Worm (Caenorhabditis elegans) whole organism, young adult: ENCODE measurements around the gene fkb-3.

Source experiments
- B0261.1 ChIP-seq: sonication (generic microtip); optimal IDR thresholded peaks from 2 replicates; lab custom pipeline; 2016; ENCODE audit warnings: mild to moderate bottlenecking, missing genetic modification characterization, moderate library complexity, missing compliant biosample characterization
- C06A6.2 ChIP-seq: fragments of 200-800 bp; sonication (Bioruptor generic); conservative IDR thresholded peaks from 2 replicates; pipeline ENCODE4 v1.3.6; 2022; ENCODE audit warnings: missing genetic modification characterization, missing compliant biosample characterization
- C17E4.6 ChIP-seq: fragments of 200-800 bp; sonication (Bioruptor generic); IDR thresholded peaks from 2 replicates; pipeline ENCODE4 v1.3.6; 2022; ENCODE audit warnings: missing genetic modification reagents, missing genetic modification characterization, missing compliant biosample characterization
- D2030.7 ChIP-seq: fragments of 200-800 bp; sonication (Bioruptor generic); IDR thresholded peaks from 2 replicates; pipeline ENCODE4 v1.3.6; 2022; ENCODE audit warnings: missing genetic modification reagents, missing genetic modification characterization, missing compliant biosample characterization
- F10E7.11 ChIP-seq: sonication (generic microtip); optimal IDR thresholded peaks from 2 replicates; lab custom pipeline; 2017; ENCODE audit warnings: mild to moderate bottlenecking, missing genetic modification characterization, moderate library complexity, missing compliant biosample characterization
- F33H1.4 ChIP-seq: fragments of 200-800 bp; sonication (Bioruptor generic); IDR thresholded peaks from 2 replicates; pipeline ENCODE4 v1.3.6; 2022; ENCODE audit warnings: missing genetic modification reagents, missing genetic modification characterization, missing compliant biosample characterization
- F39B2.1 ChIP-seq: fragments of 200-800 bp; sonication (Bioruptor generic); IDR thresholded peaks from 2 replicates; pipeline ENCODE4 v1.3.6; 2022; ENCODE audit warnings: missing genetic modification reagents, missing genetic modification characterization, missing compliant biosample characterization
- F52B5.7 ChIP-seq: sonication (generic microtip); optimal IDR thresholded peaks from 2 replicates; lab custom pipeline; 2016; ENCODE audit warnings: mild to moderate bottlenecking, missing genetic modification characterization, missing compliant biosample characterization
- F57C9.4 ChIP-seq: sonication (generic microtip); optimal IDR thresholded peaks from 2 replicates; lab custom pipeline; 2017; ENCODE audit warnings: mild to moderate bottlenecking, missing genetic modification characterization, missing compliant biosample characterization
- T07F8.4 ChIP-seq: sonication (generic microtip); optimal IDR thresholded peaks from 2 replicates; lab custom pipeline; 2016; ENCODE audit warnings: mild to moderate bottlenecking, missing genetic modification characterization, moderate library complexity, missing compliant biosample characterization
- T26A5.8 ChIP-seq: sonication (generic microtip); optimal IDR thresholded peaks from 2 replicates; lab custom pipeline; 2016; ENCODE audit warnings: missing genetic modification characterization, missing compliant biosample characterization
- Y56A3A.18 ChIP-seq: fragments of 200-800 bp; sonication (Bioruptor generic); IDR thresholded peaks from 2 replicates; pipeline ENCODE4 v1.3.6; 2022; ENCODE audit warnings: missing genetic modification reagents, missing genetic modification characterization, missing compliant biosample characterization
- Y67H2A.10 ChIP-seq: fragments of 200-800 bp; sonication (Bioruptor generic); conservative IDR thresholded peaks from 2 replicates; pipeline ENCODE4 v1.3.6; 2022; ENCODE audit warnings: missing genetic modification reagents, missing genetic modification characterization, missing compliant biosample characterization
- ZK185.1 ChIP-seq: sonication (generic microtip); optimal IDR thresholded peaks from 2 replicates; lab custom pipeline; 2016; ENCODE audit warnings: mild to moderate bottlenecking, missing genetic modification characterization, missing compliant biosample characterization; ENCODE audit not compliant: poor library complexity, severe bottlenecking
- aptf-2 ChIP-seq: fragments of 200-800 bp; sonication (Bioruptor generic); conservative IDR thresholded peaks from 2 replicates; pipeline ENCODE4 v1.3.6; 2022; ENCODE audit warnings: missing genetic modification reagents, missing genetic modification characterization, missing compliant biosample characterization
- aptf-3 ChIP-seq: fragments of 200-800 bp; sonication (Bioruptor generic); IDR thresholded peaks from 2 replicates; pipeline ENCODE4 v1.3.6; 2022; ENCODE audit warnings: missing genetic modification characterization, missing compliant biosample characterization
- attf-3 ChIP-seq: fragments of 200-800 bp; sonication (Bioruptor generic); conservative IDR thresholded peaks from 2 replicates; pipeline ENCODE4 v1.3.6; 2022; ENCODE audit warnings: missing genetic modification reagents, missing genetic modification characterization, missing compliant biosample characterization
- attf-5 ChIP-seq: fragments of 200-800 bp; sonication (Bioruptor generic); optimal IDR thresholded peaks from 2 replicates; lab custom pipeline; 2018; ENCODE audit warnings: mild to moderate bottlenecking, missing genetic modification characterization, missing compliant biosample characterization
- bed-2 ChIP-seq: fragments of 200-800 bp; sonication (Bioruptor generic); IDR thresholded peaks from 2 replicates; pipeline ENCODE4 v1.3.6; 2022; ENCODE audit warnings: missing genetic modification reagents, missing genetic modification characterization, missing compliant biosample characterization
- ccch-3 ChIP-seq: fragments of 200-800 bp; sonication (Bioruptor generic); optimal IDR thresholded peaks from 2 replicates; lab custom pipeline; 2018; ENCODE audit warnings: mild to moderate bottlenecking, missing genetic modification characterization, missing compliant biosample characterization
- ceh-40 ChIP-seq: fragments of 200-800 bp; sonication (Bioruptor generic); IDR thresholded peaks from 2 replicates; pipeline ENCODE4 v1.3.6; 2022; ENCODE audit warnings: missing genetic modification characterization, missing compliant biosample characterization
- dpl-1 ChIP-seq: fragments of 150-350 bp; optimal IDR thresholded peaks from 2 replicates; lab custom pipeline; 2014; ENCODE audit warnings: missing biosample characterization, missing genetic modification reagents, missing genetic modification characterization
- ekl-4 ChIP-seq: fragments of 200-800 bp; sonication (Bioruptor generic); IDR thresholded peaks from 2 replicates; pipeline ENCODE4 v1.3.6; 2022; ENCODE audit warnings: missing genetic modification reagents, missing genetic modification characterization, missing compliant biosample characterization
- hlh-26 ChIP-seq: fragments of 200-800 bp; sonication (Bioruptor generic); conservative IDR thresholded peaks from 2 replicates; pipeline ENCODE4 v1.3.6; 2022; ENCODE audit warnings: missing genetic modification reagents, missing genetic modification characterization, missing compliant biosample characterization
- hmg-1.2 ChIP-seq: fragments of 200-800 bp; sonication (Bioruptor generic); IDR thresholded peaks from 2 replicates; pipeline ENCODE4 v1.3.6; 2022; ENCODE audit warnings: missing genetic modification reagents, missing genetic modification characterization, missing compliant biosample characterization
- hrde-1 ChIP-seq: sonication (generic microtip); optimal IDR thresholded peaks from 2 replicates; lab custom pipeline; 2016; ENCODE audit warnings: missing genetic modification characterization, mild to moderate bottlenecking, missing compliant biosample characterization, moderate library complexity, missing genotype, missing genetic modification reagents, borderline replicate concordance
- lin-40 ChIP-seq: sonication (generic microtip); optimal IDR thresholded peaks from 2 replicates; lab custom pipeline; 2016; ENCODE audit warnings: missing genetic modification characterization, mild to moderate bottlenecking, missing compliant biosample characterization, missing genotype, missing genetic modification reagents
- lir-1 ChIP-seq: fragments of 200-800 bp; sonication (Bioruptor generic); conservative IDR thresholded peaks from 2 replicates; pipeline ENCODE4 v1.3.6; 2022; ENCODE audit warnings: missing genetic modification reagents, missing genetic modification characterization, missing compliant biosample characterization
- madf-3 ChIP-seq: fragments of 200-800 bp; sonication (Bioruptor generic); IDR thresholded peaks from 2 replicates; pipeline ENCODE4 v1.3.6; 2022; ENCODE audit warnings: missing genetic modification reagents, missing genetic modification characterization, missing compliant biosample characterization
- madf-6 ChIP-seq: fragments of 200-800 bp; sonication (Bioruptor generic); IDR thresholded peaks from 2 replicates; pipeline ENCODE4 v1.3.6; 2022; ENCODE audit warnings: missing genetic modification reagents, missing genetic modification characterization, missing compliant biosample characterization
- mxl-1 ChIP-seq: sonication (generic microtip); optimal IDR thresholded peaks from 2 replicates; lab custom pipeline; 2016; ENCODE audit warnings: missing genetic modification characterization, missing compliant biosample characterization
- nfya-2 ChIP-seq: fragments of 200-800 bp; sonication (Bioruptor generic); IDR thresholded peaks from 2 replicates; pipeline ENCODE4 v1.3.6; 2022; ENCODE audit warnings: missing genetic modification reagents, missing genetic modification characterization, missing compliant biosample characterization
- nfyb-1 ChIP-seq: fragments of 200-800 bp; sonication (Bioruptor generic); IDR thresholded peaks from 2 replicates; pipeline ENCODE4 v1.3.6; 2022; ENCODE audit warnings: missing genetic modification reagents, missing genetic modification characterization, missing compliant biosample characterization
- nhr-179 ChIP-seq: sonication (generic microtip); optimal IDR thresholded peaks from 2 replicates; lab custom pipeline; 2016; ENCODE audit warnings: mild to moderate bottlenecking, missing genetic modification characterization, missing compliant biosample characterization
- nhr-80 ChIP-seq: sonication (generic microtip); optimal IDR thresholded peaks from 2 replicates; lab custom pipeline; 2016; ENCODE audit warnings: missing genetic modification characterization, missing compliant biosample characterization
- pbrm-1 ChIP-seq: fragments of 200-800 bp; sonication (Bioruptor generic); IDR thresholded peaks from 2 replicates; pipeline ENCODE4 v1.3.6; 2022; ENCODE audit warnings: missing genetic modification reagents, missing genetic modification characterization, missing compliant biosample characterization
- pha-4 ChIP-seq: fragments of 150-350 bp; sonication (generic microtip); optimal IDR thresholded peaks from 2 replicates; lab custom pipeline; 2014; ENCODE audit warnings: missing biosample characterization, missing genetic modification reagents, missing genetic modification characterization
- rcor-1 ChIP-seq: fragments of 200-800 bp; sonication (Bioruptor generic); IDR thresholded peaks from 2 replicates; pipeline ENCODE4 v1.3.6; 2022; ENCODE audit warnings: missing genetic modification reagents, missing genetic modification characterization, missing compliant biosample characterization
- rec-8 ChIP-seq, 2 experiments: sonication (generic microtip); optimal IDR thresholded peaks; 2 replicates each; lab custom pipeline; 2016; ENCODE audit warnings: mild to moderate bottlenecking in 2 of 2, missing genetic modification characterization in 2 of 2, missing genetic modification reagents in 2 of 2, missing genotype in 2 of 2, missing biosample characterization in 1 of 2, missing compliant biosample characterization in 1 of 2, moderate library complexity in 1 of 2
- snpc-1.3 ChIP-seq: sonication (generic microtip); optimal IDR thresholded peaks from 2 replicates; lab custom pipeline; 2017; ENCODE audit warnings: missing genetic modification characterization, mild to moderate bottlenecking, missing compliant biosample characterization, antibody characterized with exemption, moderate library complexity, missing genotype, missing genetic modification reagents; ENCODE audit not compliant: insufficient read depth
- somi-1 ChIP-seq: fragments of 200-800 bp; sonication (Bioruptor generic); optimal IDR thresholded peaks from 2 replicates; lab custom pipeline; 2018; ENCODE audit warnings: mild to moderate bottlenecking, missing genetic modification characterization, missing compliant biosample characterization
- tbp1 ChIP-seq: fragments of 200-800 bp; sonication (Bioruptor generic); optimal IDR thresholded peaks from 2 replicates; lab custom pipeline; 2018; ENCODE audit warnings: mild to moderate bottlenecking, missing genetic modification characterization, missing compliant biosample characterization
- tbx-9 ChIP-seq: sonication (generic microtip); optimal IDR thresholded peaks from 2 replicates; lab custom pipeline; 2016; ENCODE audit warnings: borderline replicate concordance, missing genetic modification characterization, inconsistent platforms, missing compliant biosample characterization
- tlf-1 ChIP-seq: fragments of 200-800 bp; sonication (Bioruptor generic); optimal IDR thresholded peaks from 2 replicates; lab custom pipeline; 2018; ENCODE audit warnings: mild to moderate bottlenecking, missing genetic modification characterization, missing compliant biosample characterization
- unc-130 ChIP-seq: sonication (generic microtip); optimal IDR thresholded peaks from 2 replicates; lab custom pipeline; 2016; ENCODE audit warnings: missing genetic modification reagents, missing genetic modification characterization, missing compliant biosample characterization
- zim-3 ChIP-seq: sonication (generic microtip); optimal IDR thresholded peaks from 2 replicates; lab custom pipeline; 2017; ENCODE audit warnings: mild to moderate bottlenecking, missing genetic modification characterization, moderate library complexity, missing compliant biosample characterization
- ztf-22 ChIP-seq: fragments of 200-800 bp; sonication (Bioruptor generic); optimal IDR thresholded peaks from 2 replicates; lab custom pipeline; 2018; ENCODE audit warnings: mild to moderate bottlenecking, missing genetic modification characterization, moderate library complexity, missing compliant biosample characterization
- ztf-3 ChIP-seq: fragments of 200-800 bp; sonication (Bioruptor generic); optimal IDR thresholded peaks from 2 replicates; lab custom pipeline; 2018; ENCODE audit warnings: mild to moderate bottlenecking, missing genetic modification characterization, missing compliant biosample characterization

The fkb-3 gene

DNA sequence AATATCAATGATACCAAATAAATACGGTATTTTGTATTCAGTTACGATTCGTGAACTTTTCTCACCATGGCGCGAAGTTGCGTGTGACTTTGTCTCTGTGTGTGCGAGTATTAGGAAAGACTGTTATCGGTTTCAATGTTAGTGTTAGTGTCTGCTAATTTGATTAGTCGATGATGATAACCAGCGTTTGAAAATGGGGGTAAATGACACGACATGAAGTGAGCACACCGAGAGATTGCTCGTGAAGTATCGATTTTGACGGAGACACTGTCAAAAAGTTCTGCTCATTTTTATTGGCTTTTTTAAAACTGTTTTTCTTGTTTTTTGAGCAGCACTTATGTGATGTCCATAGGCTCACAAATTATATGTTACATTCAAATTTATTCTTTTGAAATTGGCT lies 26.6 kb upstream of the fkb-3 start (continued):
- TF ChIP-seq ccch-3 (GFP tag; lab: Kevin White, UChicago) (no peak), Y56A3A.18 (GFP tag; lab: Robert Waterston, UW) (0 out of 2 replicates have a peak, but pooled peaks have one; percentile 54), unc-130 (GFP tag; lab: Kevin White, UChicago) (no peak), hrde-1 (tag; lab: Kevin White, UChicago) (peak; percentile 82), attf-5 (GFP tag; lab: Kevin White, UChicago) (peak; percentile 41), hmg-1.2 (0 out of 2 replicates have a peak, but pooled peaks have one; percentile 31), C17E4.6 (GFP tag; lab: Robert Waterston, UW) (no peak), nhr-80 (tag; lab: Kevin White, UChicago) (peak; percentile 95), nhr-179 (no peak), tlf-1 (GFP tag; lab: Kevin White, UChicago) (peak; percentile 71), pbrm-1 (GFP tag; lab: Robert Waterston, UW) (peak; percentile 39; the same call in 1 of the 2 replicates), dpl-1 (no peak), F57C9.4 (no peak), lin-40 (peak; percentile 29), F10E7.11 (tag; lab: Kevin White, UChicago) (no peak), tbx-9 (peak; percentile 78), ZK185.1 (tag; lab: Kevin White, UChicago) (peak; percentile 8), madf-6 (GFP tag; lab: Robert Waterston, UW) (peak; percentile 67; the same call in 1 of the 2 replicates), ztf-3 (GFP tag; lab: Kevin White, UChicago) (no peak), aptf-3 (GFP tag; lab: Robert Waterston, UW) (no peak), bed-2 (GFP tag; lab: Robert Waterston, UW) (no peak), T07F8.4 (no peak), attf-3 (GFP tag; lab: Robert Waterston, UW) (no peak), hlh-26 (GFP tag; lab: Robert Waterston, UW) (no peak), ekl-4 (GFP tag; lab: Robert Waterston, UW) (peak; percentile 72), zim-3 (tag; lab: Kevin White, UChicago) (no peak), lir-1 (GFP tag; lab: Robert Waterston, UW) (no peak), mxl-1 (tag; lab: Kevin White, UChicago) (no peak), madf-3 (GFP tag; lab: Robert Waterston, UW) (peak; percentile 93), rec-8 (tag; optimal IDR thresholded peaks at IDR 0.05; lab: Kevin White, UChicago) (no peak), nfyb-1 (GFP tag; lab: Robert Waterston, UW) (peak; percentile 73; the same call in 1 of the 2 replicates), snpc-1.3 (tag; lab: Kevin White, UChicago) (no peak), somi-1 (peak; percentile 30), B0261.1 (tag; lab: Kevin White, UChicago) (no peak), F33H1.4 (GFP tag; lab: Robert Waterston, UW) (0 out of 2 replicates have a peak, but pooled peaks have one; percentile 21), tbp1 (GFP tag; lab: Kevin White, UChicago) (peak; percentile 45), T26A5.8 (no peak), F39B2.1 (GFP tag; lab: Robert Waterston, UW) (no peak), pha-4 (tag; lab: Kevin White, UChicago) (peak; percentile 43), C06A6.2 (no peak), Y67H2A.10 (GFP tag; lab: Robert Waterston, UW) (no peak), ztf-22 (GFP tag; lab: Kevin White, UChicago) (peak; percentile 4), D2030.7 (GFP tag; lab: Robert Waterston, UW) (no peak), ceh-40 (GFP tag; lab: Robert Waterston, UW) (0 out of 2 replicates have a peak, but pooled peaks have one; percentile 45), F52B5.7 (peak; percentile 43), nfya-2 (GFP tag; lab: Robert Waterston, UW) (no peak), aptf-2 (GFP tag; lab: Robert Waterston, UW) (no peak), rcor-1 (GFP tag; lab: Robert Waterston, UW) (no peak)
